Worm (Caenorhabditis elegans): Measurements from ENCODE around the gene fbxa-15.

ce11 chrIII:1349313-1349712 is 27.9 kb upstream of the fbxa-15 start, which contains the start of gene fbxa-25:
- no peak for TF ChIP-seq ceh-36 (tag; optimal IDR thresholded peaks at IDR 0.05)
- TF ChIP-seq ama-1 (optimal IDR thresholded peaks at IDR 0.05) = no peak
- no peak for TF ChIP-seq scrt-1 (GFP tag; IDR thresholded peaks at IDR 0.05)
- no peak for TF ChIP-seq B0310.2 (tag; optimal IDR thresholded peaks at IDR 0.05)
- no peak for TF ChIP-seq tbx-37 (GFP tag; conservative IDR thresholded peaks at IDR 0.05)
- TF ChIP-seq pes-1 (GFP tag; IDR thresholded peaks at IDR 0.05) = no peak
- no peak for TF ChIP-seq flt-1 (GFP tag; IDR thresholded peaks at IDR 0.05)
- TF ChIP-seq hmg-4 (GFP tag; optimal IDR thresholded peaks at IDR 0.05) = no peak
